Fruit fly (Drosophila melanogaster) whole organism, embryonic: ENCODE measurements around the gene CG5612.

Experiments
- Abd-B ChIP-seq: fragments of 200-800 bp; sonication (Bioruptor generic); optimal IDR thresholded peaks from 2 replicates; lab custom pipeline; 2018; ENCODE audit warnings: missing biosample characterization, mild to moderate bottlenecking, missing genetic modification characterization, moderate library complexity
- Blimp-1 ChIP-seq: fragments of 200-800 bp; sonication (Bioruptor generic); optimal IDR thresholded peaks from 3 replicates; lab custom pipeline; 2018; ENCODE audit warnings: missing biosample characterization, missing genetic modification characterization, mild to moderate bottlenecking, moderate library complexity, missing genetic modification reagents
- CG10209 ChIP-seq: fragments of 200-800 bp; sonication (Bioruptor generic); optimal IDR thresholded peaks from 3 replicates; lab custom pipeline; 2017; ENCODE audit warnings: missing biosample characterization, mild to moderate bottlenecking, missing genetic modification characterization, missing genetic modification reagents
- CG10431 ChIP-seq: fragments of 200-800 bp; sonication (Bioruptor generic); optimal IDR thresholded peaks from 3 replicates; lab custom pipeline; 2018; ENCODE audit warnings: missing biosample characterization, mild to moderate bottlenecking, missing genetic modification characterization
- CG12659 ChIP-seq: fragments of 200-800 bp; sonication (Bioruptor generic); optimal IDR thresholded peaks from 3 replicates; lab custom pipeline; 2017; ENCODE audit warnings: mild to moderate bottlenecking, missing biosample characterization, missing genetic modification reagents, missing genetic modification characterization
- CG12744 ChIP-seq: fragments of 200-800 bp; sonication (Bioruptor generic); optimal IDR thresholded peaks from 2 replicates; lab custom pipeline; 2016; ENCODE audit warnings: missing biosample characterization, missing genetic modification characterization
- CG12942 ChIP-seq: fragments of 200-800 bp; sonication (Bioruptor generic); optimal IDR thresholded peaks from 3 replicates; lab custom pipeline; 2016; ENCODE audit warnings: missing biosample characterization, missing genetic modification characterization
- CG13624 ChIP-seq: fragments of 200-800 bp; sonication (Bioruptor generic); optimal IDR thresholded peaks from 2 replicates; lab custom pipeline; 2016; ENCODE audit warnings: missing biosample characterization, missing genetic modification characterization
- CG14441 ChIP-seq: fragments of 200-800 bp; sonication (Bioruptor generic); IDR thresholded peaks from 2 replicates; pipeline ENCODE4 v1.3.6; 2022; ENCODE audit warnings: missing biosample characterization, missing genetic modification characterization
- CG17568 ChIP-seq: fragments of 200-800 bp; sonication (Bioruptor generic); optimal IDR thresholded peaks from 2 replicates; lab custom pipeline; 2018; ENCODE audit warnings: missing biosample characterization, mild to moderate bottlenecking, missing genetic modification characterization, moderate library complexity
- CG18011 ChIP-seq: fragments of 200-800 bp; sonication (Bioruptor generic); optimal IDR thresholded peaks from 2 replicates; lab custom pipeline; 2017; ENCODE audit warnings: missing biosample characterization, missing genetic modification characterization, mild to moderate bottlenecking, moderate library complexity, missing genotype
- CG2712 ChIP-seq: fragments of 200-800 bp; optimal IDR thresholded peaks from 3 replicates; lab custom pipeline; 2019; ENCODE audit warnings: missing biosample characterization, mild to moderate bottlenecking, missing genetic modification characterization, moderate library complexity
- CG31365 ChIP-seq: fragments of 200-800 bp; sonication (Bioruptor generic); optimal IDR thresholded peaks from 2 replicates; lab custom pipeline; 2018; ENCODE audit warnings: missing biosample characterization, mild to moderate bottlenecking, missing genetic modification characterization
- CG3163 ChIP-seq: fragments of 200-800 bp; sonication (Bioruptor generic); optimal IDR thresholded peaks from 3 replicates; lab custom pipeline; 2016; ENCODE audit warnings: missing biosample characterization, missing genetic modification characterization
- CG34376 ChIP-seq: fragments of 200-800 bp; sonication (Bioruptor generic); optimal IDR thresholded peaks from 2 replicates; lab custom pipeline; 2018; ENCODE audit warnings: missing biosample characterization, mild to moderate bottlenecking, missing genetic modification characterization
- CG5245 ChIP-seq: fragments of 200-800 bp; sonication (Bioruptor generic); optimal IDR thresholded peaks from 3 replicates; lab custom pipeline; 2016; ENCODE audit warnings: missing biosample characterization, missing genetic modification characterization
- CG6689 ChIP-seq: fragments of 200-800 bp; sonication (Bioruptor generic); IDR thresholded peaks from 2 replicates; pipeline ENCODE4 v1.3.6; 2022; ENCODE audit warnings: missing biosample characterization, missing genetic modification characterization
- CG7357 ChIP-seq: fragments of 200-800 bp; sonication (Bioruptor generic); IDR thresholded peaks from 3 replicates; pipeline ENCODE4 v1.3.6; 2022; ENCODE audit warnings: missing biosample characterization, missing genetic modification characterization
- CG7786 ChIP-seq: fragments of 200-800 bp; sonication (Bioruptor generic); optimal IDR thresholded peaks from 2 replicates; lab custom pipeline; 2016; ENCODE audit warnings: missing biosample characterization, missing genetic modification characterization
- CG9727 ChIP-seq: fragments of 200-800 bp; sonication (Bioruptor generic); optimal IDR thresholded peaks from 3 replicates; lab custom pipeline; 2017; ENCODE audit warnings: missing biosample characterization, mild to moderate bottlenecking, missing genetic modification characterization
- GATAe ChIP-seq: fragments of 200-800 bp; sonication (Bioruptor generic); conservative IDR thresholded peaks from 2 replicates; pipeline ENCODE4 v1.3.6; 2022; ENCODE audit warnings: missing biosample characterization, missing genetic modification characterization
- Hr39 ChIP-seq: fragments of >200 bp; optimal IDR thresholded peaks from 2 replicates; lab custom pipeline; 2017
- NC2β ChIP-seq: fragments of 200-800 bp; sonication (Bioruptor generic); optimal IDR thresholded peaks from 2 replicates; lab custom pipeline; 2016; ENCODE audit warnings: missing biosample characterization, missing genetic modification characterization
- Rfx ChIP-seq: fragments of 200-800 bp; sonication (Bioruptor generic); IDR thresholded peaks from 2 replicates; pipeline ENCODE4 v1.3.6; 2022; ENCODE audit warnings: missing biosample characterization, missing genetic modification characterization
- Sin3A ChIP-seq: fragments of >200 bp; optimal IDR thresholded peaks from 2 replicates; lab custom pipeline; 2018
- ara ChIP-seq: fragments of 200-800 bp; sonication (Bioruptor generic); IDR thresholded peaks from 2 replicates; pipeline ENCODE4 v1.3.6; 2022; ENCODE audit warnings: missing biosample characterization, missing genetic modification characterization
- ato ChIP-seq: fragments of 200-800 bp; sonication (Bioruptor generic); IDR thresholded peaks from 2 replicates; pipeline ENCODE4 v1.3.6; 2022; ENCODE audit warnings: missing biosample characterization, missing genetic modification characterization; ENCODE audit not compliant: partially characterized antibody
- bsh ChIP-seq, 2 experiments: fragments of 200-800 bp; sonication (Bioruptor generic); optimal IDR thresholded peaks; 2 replicates each; lab custom pipeline; 2017 to 2018; ENCODE audit warnings: mild to moderate bottlenecking in 2 of 2, missing biosample characterization in 2 of 2, missing genetic modification characterization in 2 of 2, moderate library complexity in 1 of 2
- btn ChIP-seq: fragments of 200-800 bp; sonication (Bioruptor generic); optimal IDR thresholded peaks from 2 replicates; lab custom pipeline; 2016; ENCODE audit warnings: missing biosample characterization, missing genetic modification characterization
- cad ChIP-seq: fragments of >200 bp; optimal IDR thresholded peaks from 2 replicates; lab custom pipeline; 2017; ENCODE audit warnings: missing biosample characterization, missing genetic modification characterization
- cg ChIP-seq: fragments of 200-800 bp; sonication (Bioruptor generic); optimal IDR thresholded peaks from 3 replicates; lab custom pipeline; 2019; ENCODE audit warnings: missing biosample characterization, mild to moderate bottlenecking, missing genetic modification characterization, moderate library complexity
- cwo ChIP-seq: fragments of 200-800 bp; sonication (Bioruptor generic); optimal IDR thresholded peaks from 3 replicates; lab custom pipeline; 2017; ENCODE audit warnings: missing biosample characterization, missing genetic modification characterization, mild to moderate bottlenecking, moderate library complexity, missing genetic modification reagents
- da ChIP-seq: fragments of 200-800 bp; sonication (Bioruptor generic); optimal IDR thresholded peaks from 2 replicates; lab custom pipeline; 2016; ENCODE audit warnings: missing biosample characterization, missing genetic modification characterization
- dpn ChIP-seq, 2 experiments: fragments of 200-800 bp; sonication (Bioruptor generic); optimal IDR thresholded peaks; 3 replicates each; lab custom pipeline; 2016; ENCODE audit warnings: missing biosample characterization in 2 of 2, missing genetic modification characterization in 2 of 2
- dysf ChIP-seq: fragments of 200-800 bp; sonication (Bioruptor generic); IDR thresholded peaks from 3 replicates; pipeline ENCODE4 v1.3.6; 2022; ENCODE audit warnings: missing biosample characterization, missing genetic modification characterization
- eve ChIP-seq, 2 experiments: fragments of >200 bp; optimal IDR thresholded peaks; 2 replicates each; lab custom pipeline; 2017; ENCODE audit warnings: missing biosample characterization in 2 of 2, missing genetic modification characterization in 2 of 2
- exex ChIP-seq: fragments of 200-800 bp; sonication (Bioruptor generic); optimal IDR thresholded peaks from 4 replicates; lab custom pipeline; 2018; ENCODE audit warnings: missing biosample characterization, mild to moderate bottlenecking, missing genetic modification characterization, moderate library complexity
- gsb ChIP-seq: fragments of 200-800 bp; sonication (Bioruptor generic); IDR thresholded peaks from 2 replicates; pipeline ENCODE4 v1.3.6; 2022; ENCODE audit warnings: missing biosample characterization, missing genetic modification characterization
- hbn ChIP-seq: fragments of 200-800 bp; sonication (Bioruptor generic); IDR thresholded peaks from 2 replicates; pipeline ENCODE4 v1.3.6; 2022; ENCODE audit warnings: missing biosample characterization, missing genetic modification characterization; ENCODE audit not compliant: partially characterized antibody
- ind ChIP-seq: fragments of 200-800 bp; sonication (Bioruptor generic); optimal IDR thresholded peaks from 3 replicates; lab custom pipeline; 2016; ENCODE audit warnings: missing biosample characterization, missing genetic modification characterization
- inv ChIP-seq: fragments of 200-800 bp; sonication (Bioruptor generic); IDR thresholded peaks from 2 replicates; pipeline ENCODE4 v1.3.6; 2022; ENCODE audit warnings: missing biosample characterization, missing genetic modification characterization; ENCODE audit not compliant: partially characterized antibody
- knrl ChIP-seq: fragments of 200-800 bp; sonication (Bioruptor generic); IDR thresholded peaks from 3 replicates; pipeline ENCODE4 v1.3.6; 2022; ENCODE audit warnings: missing biosample characterization, missing genetic modification characterization; ENCODE audit not compliant: partially characterized antibody
- lov ChIP-seq, 2 experiments: fragments of 200-800 bp in 1 of 2; fragments of >200 bp in 1 of 2; sonication (Bioruptor generic) in 1 of 2; IDR thresholded peaks in 1 of 2; optimal IDR thresholded peaks in 1 of 2; 2 replicates in 1 of 2; 3 replicates in 1 of 2; pipeline versions ENCODE4 v1.3.6 to Lab custom; 2017 to 2022; ENCODE audit warnings: missing biosample characterization in 1 of 2, missing genetic modification characterization in 1 of 2
- pho ChIP-seq: fragments of 200-800 bp; sonication (Bioruptor generic); optimal IDR thresholded peaks from 2 replicates; lab custom pipeline; 2016; ENCODE audit warnings: missing biosample characterization, missing genetic modification characterization
- sc ChIP-seq, 3 experiments: fragments of >200 bp in 2 of 3; fragments of 200-800 bp in 1 of 3; sonication (Bioruptor generic) in 1 of 3; optimal IDR thresholded peaks; 2 replicates in 2 of 3; 3 replicates in 1 of 3; lab custom pipeline; 2017; ENCODE audit warnings: mild to moderate bottlenecking in 1 of 3, missing biosample characterization in 1 of 3, missing genetic modification characterization in 1 of 3, missing genetic modification reagents in 1 of 3
- ttk ChIP-seq: fragments of 200-800 bp; sonication (Bioruptor generic); IDR thresholded peaks from 2 replicates; pipeline ENCODE4 v2.1.2; 2022; ENCODE audit warnings: missing biosample characterization, missing genetic modification characterization
- unc-4 ChIP-seq: fragments of 200-800 bp; sonication (Bioruptor generic); IDR thresholded peaks from 2 replicates; pipeline ENCODE4 v1.3.6; 2022; ENCODE audit warnings: missing biosample characterization, missing genetic modification characterization; ENCODE audit not compliant: partially characterized antibody
- zen ChIP-seq: fragments of 200-800 bp; sonication (Bioruptor generic); optimal IDR thresholded peaks from 3 replicates; lab custom pipeline; 2018; ENCODE audit warnings: missing biosample characterization, mild to moderate bottlenecking, missing genetic modification characterization, moderate library complexity

The CG5612 gene

dm6 chr3R:27607218-27607929 is 18.4 kb downstream of the CG5612 start, which contains the start of the genes dsd and Tusp (continued):
- TF ChIP-seq da, result peak; percentile 28
- TF ChIP-seq knrl (GFP tag; lab: Robert Waterston, UW), result peak; percentile 64
- TF ChIP-seq dysf (GFP tag; lab: Robert Waterston, UW), result peak; percentile 76
- peak; percentile 67 for TF ChIP-seq CG6689 (GFP tag; lab: Robert Waterston, UW)
- TF ChIP-seq GATAe (GFP tag; lab: Robert Waterston, UW), result no peak
- TF ChIP-seq CG10431, result peak; percentile 53
- peak; percentile 79 for TF ChIP-seq CG10209 (GFP tag; lab: Kevin White, UChicago)
- no peak for TF ChIP-seq lov (optimal IDR thresholded peaks at IDR 0.05; lab: Kevin White, UChicago)
- TF ChIP-seq lov (GFP tag; IDR thresholded peaks at IDR 0.05; lab: Robert Waterston, UW), result peak; percentile 33; the same call in 1 of the 3 replicates
- peak; percentile 90 for TF ChIP-seq Rfx
- no peak for TF ChIP-seq Sin3A (lab: Kevin White, UChicago)
- peak; percentile 74 for TF ChIP-seq CG13624 (GFP tag; lab: Kevin White, UChicago)
- TF ChIP-seq zen (tag; lab: Kevin White, UChicago), result peak; percentile 48
- TF ChIP-seq pho (GFP tag; lab: Kevin White, UChicago), result peak; percentile 73
- peak; percentile 93 for TF ChIP-seq CG12659
- TF ChIP-seq CG14441 (GFP tag; lab: Robert Waterston, UW), result peak; percentile 69
- TF ChIP-seq CG18011 (GFP tag; lab: Kevin White, UChicago), result peak; percentile 50
- peak; percentile 65 for TF ChIP-seq Abd-B (GFP tag; lab: Kevin White, UChicago)
- peak; percentile 14 to 57 for TF ChIP-seq bsh (GFP tag; optimal IDR thresholded peaks at IDR 0.05; lab: Kevin White, UChicago)
- peak; percentile 56 for TF ChIP-seq unc-4
- peak; percentile 61 for TF ChIP-seq Blimp-1 (GFP tag; lab: Kevin White, UChicago)
- TF ChIP-seq dpn (GFP tag; optimal IDR thresholded peaks at IDR 0.05; lab: Kevin White, UChicago), result peak; percentile 74 to 85
- no peak for TF ChIP-seq Hr39 (lab: Kevin White, UChicago)
- TF ChIP-seq CG12744, result no peak
- TF ChIP-seq CG7357 (GFP tag; lab: Robert Waterston, UW), result peak; percentile 46; the same call in 2 of the 3 replicates
- peak; percentile 26 for TF ChIP-seq btn (GFP tag; lab: Kevin White, UChicago)
- TF ChIP-seq sc (optimal IDR thresholded peaks at IDR 0.05; lab: Kevin White, UChicago), result no peak
- TF ChIP-seq sc (GFP tag; optimal IDR thresholded peaks at IDR 0.05; lab: Kevin White, UChicago), result peak; percentile 25
- TF ChIP-seq hbn (GFP tag; lab: Robert Waterston, UW), result peak; percentile 56
- TF ChIP-seq cad (GFP tag; lab: Kevin White, UChicago), result no peak
- TF ChIP-seq ind, result peak; percentile 87
- peak; percentile 8 for TF ChIP-seq exex (tag; lab: Kevin White, UChicago)
- TF ChIP-seq NC2β (GFP tag; lab: Kevin White, UChicago), result peak; percentile 42
- peak; percentile 62 for TF ChIP-seq inv (GFP tag; lab: Robert Waterston, UW)
- peak; percentile 74 for TF ChIP-seq CG2712
- peak; percentile 48 for TF ChIP-seq cg (GFP tag; lab: Kevin White, UChicago)
- TF ChIP-seq CG12942 (GFP tag; lab: Kevin White, UChicago), result peak; percentile 79
- peak; percentile 51 for TF ChIP-seq cwo (GFP tag; lab: Kevin White, UChicago)
- TF ChIP-seq CG31365, result peak; percentile 55
- TF ChIP-seq ara (GFP tag; lab: Robert Waterston, UW), result peak; percentile 52; the same call in 1 of the 2 replicates
- no peak; the same call in 1 of the 2 replicates for TF ChIP-seq ato
- TF ChIP-seq eve (GFP tag; optimal IDR thresholded peaks at IDR 0.05; lab: Kevin White, UChicago), result no peak
- TF ChIP-seq CG5245 (GFP tag; lab: Kevin White, UChicago), result peak; percentile 48
- peak; percentile 77 for TF ChIP-seq ttk
- TF ChIP-seq gsb (GFP tag; lab: Robert Waterston, UW), result peak; percentile 46; the same call in 1 of the 2 replicates
- peak; percentile 0 for TF ChIP-seq CG17568 (GFP tag; lab: Kevin White, UChicago)
- TF ChIP-seq CG34376 (GFP tag; lab: Kevin White, UChicago), result no peak
- peak; percentile 71 for TF ChIP-seq CG9727 (GFP tag; lab: Kevin White, UChicago)
- TF ChIP-seq CG7786 (GFP tag; lab: Kevin White, UChicago), result peak; percentile 76
- peak; percentile 31 for TF ChIP-seq CG3163 (GFP tag; lab: Kevin White, UChicago)
